Worm (Caenorhabditis elegans) whole organism, L1 larva: ENCODE data around the gene F56C9.10.

Experiments used
- C04F5.9 ChIP-seq: sonication (generic microtip); optimal IDR thresholded peaks from 2 replicates; lab custom pipeline; 2016; ENCODE audit warnings: missing genetic modification characterization, missing compliant biosample characterization
- Y116A8C.19 ChIP-seq: sonication (generic microtip); optimal IDR thresholded peaks from 2 replicates; lab custom pipeline; 2016; ENCODE audit warnings: missing compliant biosample characterization, missing genetic modification characterization, borderline replicate concordance
- alr-1 ChIP-seq: fragments of 200-800 bp; sonication (Bioruptor generic); optimal IDR thresholded peaks from 2 replicates; lab custom pipeline; 2018; ENCODE audit warnings: borderline replicate concordance, mild to moderate bottlenecking, missing genetic modification characterization, missing compliant biosample characterization
- aly-2 ChIP-seq: fragments of 150-350 bp; optimal IDR thresholded peaks from 2 replicates; lab custom pipeline; 2014; ENCODE audit warnings: missing biosample characterization, missing genetic modification characterization
- ceh-8 ChIP-seq: fragments of 200-800 bp; sonication (Bioruptor generic); optimal IDR thresholded peaks from 2 replicates; lab custom pipeline; 2018; ENCODE audit warnings: mild to moderate bottlenecking, missing genetic modification characterization, moderate library complexity, missing compliant biosample characterization
- ces-1 ChIP-seq: fragments of 150-350 bp; optimal IDR thresholded peaks from 2 replicates; lab custom pipeline; 2014; ENCODE audit warnings: missing biosample characterization, missing genetic modification reagents, missing genetic modification characterization
- dpl-1 ChIP-seq, 3 experiments: fragments of 150-350 bp in 2 of 3; sonication (generic microtip) in 1 of 3; optimal IDR thresholded peaks; 2 replicates each; lab custom pipeline; 2014 to 2017; ENCODE audit warnings: missing biosample characterization in 3 of 3, missing genetic modification characterization in 3 of 3, missing genetic modification reagents in 3 of 3
- dsc-1 ChIP-seq: sonication (generic microtip); optimal IDR thresholded peaks from 2 replicates; lab custom pipeline; 2016; ENCODE audit warnings: mild to moderate bottlenecking, missing genetic modification characterization, missing compliant biosample characterization
- efl-1 ChIP-seq, 4 experiments: fragments of 150-350 bp; optimal IDR thresholded peaks in 3 of 4; peaks in 1 of 4; 1 replicate in 1 of 4; 2 replicates in 3 of 4; lab custom pipeline; 2014; ENCODE audit warnings: missing biosample characterization in 2 of 4, missing genetic modification characterization in 2 of 4, missing genetic modification reagents in 2 of 4
- elt-3 ChIP-seq, 6 experiments: fragments of 150-350 bp in 1 of 6; sonication (generic microtip); optimal IDR thresholded peaks; 2 replicates each; lab custom pipeline; 2017 to 2018; ENCODE audit warnings: missing biosample characterization in 6 of 6, missing genetic modification characterization in 6 of 6, inconsistent platforms in 1 of 6
- ets-5 ChIP-seq: fragments of 200-800 bp; sonication (Bioruptor generic); IDR thresholded peaks from 2 replicates; pipeline ENCODE4 v1.3.6; 2022; ENCODE audit warnings: missing genetic modification characterization, missing compliant biosample characterization
- fkh-8 ChIP-seq: sonication (generic microtip); optimal IDR thresholded peaks from 2 replicates; lab custom pipeline; 2016; ENCODE audit warnings: mild to moderate bottlenecking, missing genetic modification characterization, missing compliant biosample characterization
- grh-1 ChIP-seq: fragments of 200-800 bp; sonication (Bioruptor generic); IDR thresholded peaks from 2 replicates; pipeline ENCODE4 v1.3.6; 2022; ENCODE audit warnings: missing genetic modification reagents, missing genetic modification characterization, missing compliant biosample characterization
- hlh-4 ChIP-seq: sonication (generic microtip); optimal IDR thresholded peaks from 2 replicates; lab custom pipeline; 2016; ENCODE audit warnings: mild to moderate bottlenecking, missing genetic modification characterization, missing compliant biosample characterization
- hpl-2 ChIP-seq: fragments of 150-350 bp; optimal IDR thresholded peaks from 2 replicates; lab custom pipeline; 2014; ENCODE audit warnings: missing biosample characterization, missing genetic modification reagents, missing genetic modification characterization
- irx-1 ChIP-seq: sonication (generic microtip); optimal IDR thresholded peaks from 2 replicates; lab custom pipeline; 2016; ENCODE audit warnings: missing genetic modification characterization, missing compliant biosample characterization
- jun-1 ChIP-seq: fragments of 150-350 bp; optimal IDR thresholded peaks from 2 replicates; lab custom pipeline; 2014; ENCODE audit warnings: missing biosample characterization, missing genetic modification reagents, missing genetic modification characterization
- lin-15B ChIP-seq: fragments of 150-350 bp; sonication (generic microtip); optimal IDR thresholded peaks from 3 replicates; lab custom pipeline; 2014; ENCODE audit warnings: missing biosample characterization, missing genetic modification characterization
- lin-35 ChIP-seq, 2 experiments: fragments of 150-350 bp; optimal IDR thresholded peaks; 2 replicates each; lab custom pipeline; 2014; ENCODE audit warnings: missing biosample characterization in 2 of 2, missing genetic modification characterization in 2 of 2, missing genetic modification reagents in 2 of 2
- lir-3 ChIP-seq: sonication (generic microtip); optimal IDR thresholded peaks from 2 replicates; lab custom pipeline; 2016; ENCODE audit warnings: mild to moderate bottlenecking, missing genetic modification characterization, moderate library complexity, missing compliant biosample characterization; ENCODE audit not compliant: poor library complexity
- mdl-1 ChIP-seq, 2 experiments: fragments of 150-350 bp; optimal IDR thresholded peaks; 2 replicates each; lab custom pipeline; 2014 to 2017; ENCODE audit warnings: missing biosample characterization in 2 of 2, missing genetic modification characterization in 2 of 2, inconsistent platforms in 1 of 2
- mef-2 ChIP-seq: fragments of 150-350 bp; optimal IDR thresholded peaks from 2 replicates; lab custom pipeline; 2014; ENCODE audit warnings: missing biosample characterization, missing genetic modification characterization
- mep-1 ChIP-seq: fragments of 150-350 bp; optimal IDR thresholded peaks from 2 replicates; lab custom pipeline; 2014; ENCODE audit warnings: missing biosample characterization, missing genetic modification characterization
- nhr-12 ChIP-seq: sonication (generic microtip); optimal IDR thresholded peaks from 2 replicates; lab custom pipeline; 2017; ENCODE audit warnings: missing biosample characterization, missing genetic modification characterization
- nhr-19 ChIP-seq: fragments of 200-800 bp; sonication (Bioruptor generic); conservative IDR thresholded peaks from 2 replicates; pipeline ENCODE4 v1.3.6; 2022; ENCODE audit warnings: missing genetic modification characterization, missing compliant biosample characterization
- nhr-20 ChIP-seq: sonication (generic microtip); optimal IDR thresholded peaks from 2 replicates; lab custom pipeline; 2016; ENCODE audit warnings: mild to moderate bottlenecking, missing genetic modification characterization, missing compliant biosample characterization
- nhr-47 ChIP-seq: sonication (generic microtip); optimal IDR thresholded peaks from 2 replicates; lab custom pipeline; 2016; ENCODE audit warnings: mild to moderate bottlenecking, missing genetic modification characterization, moderate library complexity, missing compliant biosample characterization
- nhr-76 ChIP-seq: sonication (generic microtip); optimal IDR thresholded peaks from 2 replicates; lab custom pipeline; 2017; ENCODE audit warnings: missing biosample characterization, missing genetic modification characterization
- nhr-84 ChIP-seq: sonication (generic microtip); optimal IDR thresholded peaks from 2 replicates; lab custom pipeline; 2017; ENCODE audit warnings: missing biosample characterization, missing genetic modification characterization
- nhr-85 ChIP-seq: sonication (generic microtip); peaks from one replicate; lab custom pipeline; 2016; ENCODE audit warnings: missing genetic modification characterization, inconsistent platforms, missing compliant biosample characterization
- pag-3 ChIP-seq: sonication (generic microtip); optimal IDR thresholded peaks from 2 replicates; lab custom pipeline; 2017; ENCODE audit warnings: missing genetic modification characterization, mild to moderate bottlenecking, missing compliant biosample characterization, antibody characterized with exemption, borderline replicate concordance; ENCODE audit not compliant: insufficient read depth
- rnt-1 ChIP-seq: sonication (generic microtip); optimal IDR thresholded peaks from 2 replicates; lab custom pipeline; 2016; ENCODE audit warnings: mild to moderate bottlenecking, missing genetic modification characterization, moderate library complexity, missing compliant biosample characterization
- snu-23 ChIP-seq: sonication (generic microtip); optimal IDR thresholded peaks from 2 replicates; lab custom pipeline; 2016; ENCODE audit warnings: missing genetic modification characterization, missing compliant biosample characterization
- sptf-1 ChIP-seq: fragments of 150-350 bp; optimal IDR thresholded peaks from 2 replicates; lab custom pipeline; 2014; ENCODE audit warnings: missing biosample characterization, missing genetic modification characterization
- sup-37 ChIP-seq: fragments of 200-800 bp; sonication (Bioruptor generic); optimal IDR thresholded peaks from 2 replicates; lab custom pipeline; 2018; ENCODE audit warnings: mild to moderate bottlenecking, missing genetic modification characterization, missing compliant biosample characterization
- tbx-2 ChIP-seq: sonication (generic microtip); optimal IDR thresholded peaks from 2 replicates; lab custom pipeline; 2016; ENCODE audit warnings: missing genetic modification characterization, missing compliant biosample characterization
- unc-98 ChIP-seq: fragments of 200-800 bp; sonication (Bioruptor generic); IDR thresholded peaks from 2 replicates; pipeline ENCODE4 v1.3.6; 2022; ENCODE audit warnings: missing genetic modification characterization, missing compliant biosample characterization
- xbp-1 ChIP-seq: sonication (generic microtip); optimal IDR thresholded peaks from 2 replicates; lab custom pipeline; 2016; ENCODE audit warnings: missing genetic modification characterization, missing compliant biosample characterization
- zag-1 ChIP-seq: fragments of 150-350 bp; optimal IDR thresholded peaks from 2 replicates; lab custom pipeline; 2014; ENCODE audit warnings: missing biosample characterization, missing genetic modification characterization
- ztf-11 ChIP-seq, 2 experiments: sonication (generic microtip); optimal IDR thresholded peaks; 2 replicates each; lab custom pipeline; 2016 to 2017; ENCODE audit warnings: missing genetic modification characterization in 2 of 2, missing biosample characterization in 1 of 2, missing compliant biosample characterization in 1 of 2

The F56C9.10 gene

ce11 chrIII:7381546-7382171, 46.5 kb upstream of the F56C9.10 start, which contains the start of the genes hmg-4 and T20B12.3 (continued):
- TF ChIP-seq ces-1 (GFP tag; lab: Kevin White, UChicago) (no peak), efl-1 (optimal IDR thresholded peaks at IDR 0.05; lab: Kevin White, UChicago) (peak; percentile 61 to 65), efl-1 (GFP tag; optimal IDR thresholded peaks at IDR 0.05 in 1 of 2; lab: Kevin White, UChicago) (peak; percentile 51 to 95), irx-1 (tag; lab: Kevin White, UChicago) (peak; percentile 16), ets-5 (GFP tag; lab: Robert Waterston, UW) (no peak), xbp-1 (peak; percentile 30), rnt-1 (peak; percentile 35), ztf-11 (tag; optimal IDR thresholded peaks at IDR 0.05; lab: Kevin White, UChicago) (no peak), mdl-1 (tag; optimal IDR thresholded peaks at IDR 0.05; lab: Kevin White, UChicago) (peak in 1 of 2 experiments; percentile 41), mep-1 (tag; lab: Kevin White, UChicago) (peak; percentile 44), zag-1 (tag; lab: Kevin White, UChicago) (no peak)

ce11 chrIII:7380120-7380519, 45.0 kb upstream of the F56C9.10 start:
- TF ChIP-seq sptf-1 (tag; lab: Kevin White, UChicago) = no peak
- no peak for TF ChIP-seq jun-1 (tag; lab: Kevin White, UChicago)

ce11 chrIII:7378945-7379344, 43.8 kb upstream of the F56C9.10 start, which contains the start of gene T20B12.7:
Gene T20B12.7, minus strand, starts transcription at chrIII:7379045.
- TF ChIP-seq C04F5.9 (tag; lab: Kevin White, UChicago) = no peak
- no peak for TF ChIP-seq xbp-1
- TF ChIP-seq dpl-1 (GFP tag; optimal IDR thresholded peaks at IDR 0.05; lab: Kevin White, UChicago) = no peak
- TF ChIP-seq, all 84 proteins: peak for 0

ce11 chrIII:7378522-7378921, 43.4 kb upstream of the F56C9.10 start:
- TF ChIP-seq lin-35 (GFP tag; optimal IDR thresholded peaks at IDR 0.05; lab: Kevin White, UChicago) = no peak
- TF ChIP-seq unc-98 (GFP tag; lab: Robert Waterston, UW) = no peak
- no peak for TF ChIP-seq lin-15B (tag; lab: Kevin White, UChicago)
- no peak for TF ChIP-seq irx-1 (tag; lab: Kevin White, UChicago)
- TF ChIP-seq, all 84 proteins: peak for 0

- TF ChIP-seq aly-2 (tag; lab: Kevin White, UChicago) = peak; percentile 27
- peak; percentile 14 for TF ChIP-seq dsc-1 (tag; lab: Kevin White, UChicago)
- TF ChIP-seq C04F5.9 (tag; lab: Kevin White, UChicago) = peak; percentile 4
- TF ChIP-seq hpl-2 (GFP tag; lab: Kevin White, UChicago) = peak; percentile 31
- TF ChIP-seq nhr-19 (GFP tag; lab: Robert Waterston, UW) = peak; percentile 73
- TF ChIP-seq ceh-8 = peak; percentile 18
- peak in 5 of 6 experiments; percentile 14 to 91 (median 53) for TF ChIP-seq elt-3 (tag; optimal IDR thresholded peaks at IDR 0.05; lab: Kevin White, UChicago)
- TF ChIP-seq efl-1 (optimal IDR thresholded peaks at IDR 0.05; lab: Kevin White, UChicago) = peak; percentile 10 to 50
- TF ChIP-seq efl-1 (GFP tag; optimal IDR thresholded peaks at IDR 0.05 in 1 of 2; lab: Kevin White, UChicago) = peak; percentile 26 to 93
- peak; percentile 79 for TF ChIP-seq tbx-2 (tag; lab: Kevin White, UChicago)
- no peak for TF ChIP-seq nhr-12 (tag; lab: Kevin White, UChicago)
- TF ChIP-seq nhr-76 (tag; lab: Kevin White, UChicago) = no peak
- peak; percentile 52 for TF ChIP-seq lir-3 (tag; lab: Kevin White, UChicago)
- no peak for TF ChIP-seq sup-37 (GFP tag; lab: Kevin White, UChicago)
- TF ChIP-seq hlh-4 (tag; lab: Kevin White, UChicago) = no peak
- TF ChIP-seq snu-23 (GFP tag; lab: Kevin White, UChicago) = peak; percentile 96
- TF ChIP-seq nhr-84 = no peak
- TF ChIP-seq Y116A8C.19 (tag; lab: Kevin White, UChicago) = no peak
- TF ChIP-seq pag-3 (tag; lab: Kevin White, UChicago) = no peak
- TF ChIP-seq alr-1 (tag; lab: Kevin White, UChicago) = no peak
- TF ChIP-seq grh-1 (GFP tag; lab: Robert Waterston, UW) = peak; percentile 89
- peak; percentile 98 for TF ChIP-seq nhr-85 (tag; lab: Kevin White, UChicago)
- peak; percentile 95 for TF ChIP-seq nhr-20 (tag; lab: Kevin White, UChicago)
- peak; percentile 40 for TF ChIP-seq fkh-8 (tag; lab: Kevin White, UChicago)
- TF ChIP-seq nhr-47 = peak; percentile 79
- no peak for TF ChIP-seq ztf-11 (tag; optimal IDR thresholded peaks at IDR 0.05; lab: Kevin White, UChicago)
- TF ChIP-seq ces-1 (GFP tag; lab: Kevin White, UChicago) = no peak
- no peak for TF ChIP-seq mef-2 (tag; lab: Kevin White, UChicago)
These were observed 41.2 kb upstream of the F56C9.10 start for ce11 chrIII:7376143-7376802.
